In the genomic region with DNA sequence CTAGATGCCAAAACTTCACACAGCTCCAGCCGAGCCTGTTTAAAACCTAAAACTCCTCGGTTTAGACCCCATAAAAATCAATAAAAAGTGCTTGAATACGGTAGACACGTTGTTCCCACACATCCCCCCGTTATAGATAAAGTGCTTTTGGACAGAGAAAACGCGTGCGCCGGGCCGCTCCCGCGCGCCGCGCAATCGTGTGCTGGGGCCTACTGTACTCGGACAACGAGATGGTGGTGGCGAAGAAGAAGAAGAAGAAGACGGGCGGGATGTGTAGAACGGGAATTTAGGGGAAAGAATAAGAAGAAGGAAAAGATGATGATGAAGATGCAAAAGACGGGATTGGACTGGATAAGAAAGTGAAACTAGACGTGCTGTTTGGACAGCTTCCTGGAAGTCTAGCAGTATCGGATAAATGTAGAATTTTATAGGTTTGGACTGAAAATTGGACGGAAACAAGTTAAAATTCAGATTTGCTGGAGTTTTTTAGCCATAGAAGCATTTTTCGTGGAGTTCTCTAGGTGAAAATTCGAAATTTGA, we compare ENCODE assay signal across 4 worm cellular contexts.
TF ChIP-seq lines count a peak whose summit lies in the region.

No protein-coding gene starts in this region.

TF ChIP-seq in whole organism, L2 larva, 48 proteins besides CTCF, POLR2A, EP300 and RAD21:
- TF ChIP-seq lsy-2 (tag; optimal IDR thresholded peaks at IDR 0.05; lab: Kevin White, UChicago), result peak in 1 of 2 experiments; percentile 3
- peak; percentile 46 for TF ChIP-seq blmp-1 (tag; optimal IDR thresholded peaks at IDR 0.05; lab: Kevin White, UChicago; ENCODE audit: insufficient read depth)
- TF ChIP-seq nhr-21 (tag; optimal IDR thresholded peaks at IDR 0.05; lab: Kevin White, UChicago), result peak; percentile 56
- TF ChIP-seq unc-55 (GFP tag; optimal IDR thresholded peaks at IDR 0.05; lab: Kevin White, UChicago), result peak; percentile 49
- TF ChIP-seq R02D3.7 (tag; optimal IDR thresholded peaks at IDR 0.05; lab: Kevin White, UChicago), result no peak
- TF ChIP-seq Y55F3AM.14 (GFP tag; optimal IDR thresholded peaks at IDR 0.05; lab: Kevin White, UChicago), result peak; percentile 39
- no peak for TF ChIP-seq unc-39 (tag; optimal IDR thresholded peaks at IDR 0.05; lab: Kevin White, UChicago)

TF ChIP-seq in whole organism, L4 larva, 104 proteins besides CTCF, POLR2A, EP300 and RAD21 (continues in another document):
- TF ChIP-seq unc-130 (GFP tag; optimal IDR thresholded peaks at IDR 0.05; lab: Kevin White, UChicago) (no peak), nhr-28 (tag; optimal IDR thresholded peaks at IDR 0.05; lab: Kevin White, UChicago) (no peak), lin-39 (tag; optimal IDR thresholded peaks at IDR 0.05; lab: Kevin White, UChicago) (no peak), dve-1 (tag; optimal IDR thresholded peaks at IDR 0.05; lab: Kevin White, UChicago; ENCODE audit: insufficient read depth) (no peak), Y48G9A.11 (GFP tag; IDR thresholded peaks at IDR 0.05; lab: Robert Waterston, UW) (no peak), nhr-102 (tag; optimal IDR thresholded peaks at IDR 0.05; lab: Kevin White, UChicago) (peak; percentile 12), nhr-25 (tag; optimal IDR thresholded peaks at IDR 0.05; lab: Kevin White, UChicago; ENCODE audit: borderline replicate concordance, insufficient read depth) (no peak), mes-2 (tag; optimal IDR thresholded peaks at IDR 0.05; lab: Kevin White, UChicago; ENCODE audit: poor library complexity, severe bottlenecking) (no peak), ztf-11 (tag; optimal IDR thresholded peaks at IDR 0.05; lab: Kevin White, UChicago) (no peak), dmd-9 (GFP tag; IDR thresholded peaks at IDR 0.05; lab: Robert Waterston, UW) (no peak), ztf-7 (tag; optimal IDR thresholded peaks at IDR 0.05; lab: Kevin White, UChicago) (no peak), spr-3 (GFP tag; optimal IDR thresholded peaks at IDR 0.05; lab: Kevin White, UChicago) (no peak), nhr-41 (GFP tag; IDR thresholded peaks at IDR 0.05; lab: Robert Waterston, UW) (no peak), nhr-237 (tag; optimal IDR thresholded peaks at IDR 0.05; lab: Kevin White, UChicago) (no peak), zfp-3 (GFP tag; conservative IDR thresholded peaks at IDR 0.05; lab: Robert Waterston, UW) (no peak), egl-43 (GFP tag; IDR thresholded peaks at IDR 0.05; lab: Robert Waterston, UW) (0 out of 2 replicates have a peak, but pooled peaks have one; percentile 32), mdl-1 (tag; optimal IDR thresholded peaks at IDR 0.05; lab: Kevin White, UChicago) (peak in 1 of 2 experiments; percentile 18), hlh-11 (tag; optimal IDR thresholded peaks at IDR 0.05; lab: Kevin White, UChicago) (peak; percentile 50), set-16 (GFP tag; IDR thresholded peaks at IDR 0.05; lab: Robert Waterston, UW) (peak; percentile 20; the same call in 1 of the 2 replicates), mxl-3 (GFP tag; optimal IDR thresholded peaks at IDR 0.05; lab: Kevin White, UChicago) (peak; percentile 91), saeg-2 (GFP tag; IDR thresholded peaks at IDR 0.05; lab: Robert Waterston, UW) (0 out of 2 replicates have a peak, but pooled peaks have one; percentile 30), ZK337.2 (GFP tag; IDR thresholded peaks at IDR 0.05; lab: Robert Waterston, UW) (no peak), F44E2.7 (GFP tag; IDR thresholded peaks at IDR 0.05; lab: Robert Waterston, UW) (no peak), hlh-30 (tag; optimal IDR thresholded peaks at IDR 0.05; lab: Kevin White, UChicago; ENCODE audit: insufficient read depth) (peak; percentile 11), F10B5.3 (tag; optimal IDR thresholded peaks at IDR 0.05; lab: Kevin White, UChicago) (no peak)

TF ChIP-seq in whole organism, late embryonic, 69 proteins besides CTCF, POLR2A, EP300 and RAD21:
- TF ChIP-seq madf-2 (tag; optimal IDR thresholded peaks at IDR 0.05; lab: Kevin White, UChicago) (no peak), C08G9.2 (tag; optimal IDR thresholded peaks at IDR 0.05; lab: Kevin White, UChicago) (peak; percentile 2), mec-3 (tag; optimal IDR thresholded peaks at IDR 0.05; lab: Kevin White, UChicago; ENCODE audit: borderline replicate concordance) (peak; percentile 28), dmd-4 (tag; optimal IDR thresholded peaks at IDR 0.05; lab: Kevin White, UChicago; ENCODE audit: borderline replicate concordance) (no peak)

TF ChIP-seq in whole organism, mixed stage, embryonic, 35 proteins besides CTCF, POLR2A, EP300 and RAD21:
- TF ChIP-seq ceh-39 (tag; optimal IDR thresholded peaks at IDR 0.05; lab: Kevin White, UChicago) (no peak), blmp-1 (tag; optimal IDR thresholded peaks at IDR 0.05; lab: Kevin White, UChicago) (peak; percentile 26), elt-1 (tag; optimal IDR thresholded peaks at IDR 0.05; lab: Kevin White, UChicago; ENCODE audit: borderline replicate concordance, insufficient read depth) (peak; percentile 9), mls-2 (tag; optimal IDR thresholded peaks at IDR 0.05; lab: Kevin White, UChicago) (no peak), nhr-28 (tag; optimal IDR thresholded peaks at IDR 0.05; lab: Kevin White, UChicago) (no peak), tbx-8 (GFP tag; optimal IDR thresholded peaks at IDR 0.05; lab: Kevin White, UChicago) (no peak), nhr-2 (tag; optimal IDR thresholded peaks at IDR 0.05; lab: Kevin White, UChicago) (no peak), cnd-1 (tag; optimal IDR thresholded peaks at IDR 0.05; lab: Kevin White, UChicago) (no peak), pha-4 (tag; optimal IDR thresholded peaks at IDR 0.05; lab: Kevin White, UChicago) (no peak), snpc-4 (tag; optimal IDR thresholded peaks at IDR 0.05; lab: Kevin White, UChicago) (no peak), sptf-1 (tag; optimal IDR thresholded peaks at IDR 0.05; lab: Kevin White, UChicago) (peak; percentile 20)
